Worm (Caenorhabditis elegans) whole organism, mixed stage, embryonic: ENCODE data around the gene syx-16.

Source experiments
- bed-3 ChIP-seq: fragments of 200-800 bp; sonication (Bioruptor generic); optimal IDR thresholded peaks from 3 replicates; lab custom pipeline; 2018; ENCODE audit warnings: mild to moderate bottlenecking, missing genetic modification characterization, moderate library complexity, missing compliant biosample characterization
- blmp-1 ChIP-seq: fragments of 150-350 bp; optimal IDR thresholded peaks from 2 replicates; lab custom pipeline; 2014; ENCODE audit warnings: missing biosample characterization, missing genetic modification characterization
- ces-1 ChIP-seq: fragments of 150-350 bp; optimal IDR thresholded peaks from 2 replicates; lab custom pipeline; 2014; ENCODE audit warnings: missing biosample characterization, missing genetic modification reagents, missing genetic modification characterization
- drap-1 ChIP-seq: fragments of 200-800 bp; sonication (Bioruptor generic); optimal IDR thresholded peaks from 3 replicates; lab custom pipeline; 2018; ENCODE audit warnings: mild to moderate bottlenecking, missing genetic modification characterization, missing compliant biosample characterization
- ham-2 ChIP-seq: fragments of 200-800 bp; sonication (Bioruptor generic); optimal IDR thresholded peaks from 2 replicates; lab custom pipeline; 2018; ENCODE audit warnings: mild to moderate bottlenecking, missing genetic modification characterization, missing compliant biosample characterization
- lin-13 ChIP-seq: fragments of 150-350 bp; optimal IDR thresholded peaks from 2 replicates; lab custom pipeline; 2014; ENCODE audit warnings: missing biosample characterization, missing genetic modification characterization
- lsy-2 ChIP-seq: fragments of 150-350 bp; optimal IDR thresholded peaks from 2 replicates; lab custom pipeline; 2014; ENCODE audit warnings: missing biosample characterization, missing genetic modification characterization
- mls-2 ChIP-seq: sonication (generic microtip); optimal IDR thresholded peaks from 2 replicates; lab custom pipeline; 2016; ENCODE audit warnings: mild to moderate bottlenecking, missing genetic modification characterization, moderate library complexity, missing compliant biosample characterization
- nhr-76 ChIP-seq: sonication (generic microtip); optimal IDR thresholded peaks from 2 replicates; lab custom pipeline; 2017; ENCODE audit warnings: missing biosample characterization, missing genetic modification characterization
- pha-4 ChIP-seq: fragments of 150-350 bp; optimal IDR thresholded peaks from 2 replicates; lab custom pipeline; 2018; ENCODE audit warnings: missing biosample characterization, missing genetic modification reagents, missing genetic modification characterization
- snpc-4 ChIP-seq: fragments of 150-350 bp; optimal IDR thresholded peaks from 2 replicates; lab custom pipeline; 2014; ENCODE audit warnings: missing biosample characterization, missing genetic modification characterization
- unc-39 ChIP-seq: fragments of 150-350 bp; optimal IDR thresholded peaks from 2 replicates; lab custom pipeline; 2014; ENCODE audit warnings: missing biosample characterization, missing genetic modification characterization
- unc-62 ChIP-seq: fragments of 150-350 bp; optimal IDR thresholded peaks from 2 replicates; lab custom pipeline; 2014; ENCODE audit warnings: missing biosample characterization, missing genetic modification reagents, missing genetic modification characterization
- ztf-11 ChIP-seq: fragments of 150-350 bp; optimal IDR thresholded peaks from 2 replicates; lab custom pipeline; 2014; ENCODE audit warnings: missing biosample characterization, missing genetic modification characterization

ce11 chrIII:5225321-5225720 lies 16.4 kb upstream of the syx-16 start, which contains the start of gene nex-1:
- TF ChIP-seq nhr-76 (no peak), ces-1 (GFP tag; lab: Kevin White, UChicago) (no peak), bed-3 (GFP tag; lab: Kevin White, UChicago) (no peak), ham-2 (GFP tag; lab: Kevin White, UChicago) (no peak), drap-1 (GFP tag; lab: Kevin White, UChicago) (no peak), lsy-2 (tag; lab: Kevin White, UChicago) (no peak), lin-13 (no peak), unc-39 (tag; lab: Kevin White, UChicago) (no peak), unc-62 (GFP tag; lab: Kevin White, UChicago) (no peak), snpc-4 (tag; lab: Kevin White, UChicago) (no peak), ztf-11 (no peak), mls-2 (tag; lab: Kevin White, UChicago) (no peak), pha-4 (tag; lab: Kevin White, UChicago) (no peak), blmp-1 (tag; lab: Kevin White, UChicago) (no peak)
